Fruit fly (Drosophila melanogaster) whole organism, embryonic: ENCODE data around the gene robo3.
A peak's percentile ranks its signal among the peaks of the same experiment; 100 is the strongest.

Source experiments
- Asciz ChIP-seq: fragments of 200-800 bp; sonication (Bioruptor generic); optimal IDR thresholded peaks from 2 replicates; lab custom pipeline; 2017; ENCODE audit warnings: missing biosample characterization, mild to moderate bottlenecking, missing genetic modification characterization, missing genetic modification reagents
- Awh ChIP-seq: fragments of 200-800 bp; sonication (Bioruptor generic); IDR thresholded peaks from 2 replicates; pipeline ENCODE4, ENCODE4 v1.3.6; 2022; ENCODE audit warnings: missing biosample characterization, missing genetic modification characterization
- CG1024 ChIP-seq: fragments of 200-800 bp; sonication (Bioruptor generic); IDR thresholded peaks from 2 replicates; pipeline ENCODE4 v1.3.6; 2022; ENCODE audit warnings: missing biosample characterization, missing genetic modification characterization
- CG11504 ChIP-seq: fragments of 200-800 bp; sonication (Bioruptor generic); optimal IDR thresholded peaks from 3 replicates; lab custom pipeline; 2019; ENCODE audit warnings: missing biosample characterization, mild to moderate bottlenecking, missing genetic modification characterization, moderate library complexity
- CG12769 ChIP-seq: fragments of 200-800 bp; sonication (Bioruptor generic); optimal IDR thresholded peaks from 2 replicates; lab custom pipeline; 2019; ENCODE audit warnings: missing biosample characterization, mild to moderate bottlenecking, missing genetic modification characterization, moderate library complexity
- CG14860 ChIP-seq: fragments of 200-800 bp; sonication (Bioruptor generic); IDR thresholded peaks from 3 replicates; pipeline ENCODE4 v1.3.6; 2022; ENCODE audit warnings: missing biosample characterization, missing genetic modification characterization; ENCODE audit not compliant: partially characterized antibody
- CG18011 ChIP-seq: fragments of 200-800 bp; sonication (Bioruptor generic); optimal IDR thresholded peaks from 2 replicates; lab custom pipeline; 2017; ENCODE audit warnings: missing biosample characterization, missing genetic modification characterization, mild to moderate bottlenecking, moderate library complexity, missing genotype
- CG2120 ChIP-seq: fragments of 200-800 bp; sonication (Bioruptor generic); optimal IDR thresholded peaks from 3 replicates; lab custom pipeline; 2016; ENCODE audit warnings: missing biosample characterization, missing genetic modification characterization
- CG30403 ChIP-seq: fragments of 200-800 bp; sonication (Bioruptor generic); optimal IDR thresholded peaks from 3 replicates; lab custom pipeline; 2016; ENCODE audit warnings: missing biosample characterization, missing genetic modification characterization
- CG3065 ChIP-seq: fragments of 200-800 bp; sonication (Bioruptor generic); optimal IDR thresholded peaks from 2 replicates; lab custom pipeline; 2016; ENCODE audit warnings: missing biosample characterization, missing genetic modification characterization
- CG31224 ChIP-seq: fragments of 200-800 bp; sonication (Bioruptor generic); IDR thresholded peaks from 2 replicates; pipeline ENCODE4 v1.3.6; 2022; ENCODE audit warnings: missing biosample characterization, missing genetic modification characterization
- CG31441 ChIP-seq: fragments of 200-800 bp; sonication (Bioruptor generic); IDR thresholded peaks from 2 replicates; pipeline ENCODE4 v1.3.6; 2022; ENCODE audit warnings: missing biosample characterization, missing genetic modification characterization
- CG32772 ChIP-seq: fragments of 200-800 bp; sonication (Bioruptor generic); IDR thresholded peaks from 2 replicates; pipeline ENCODE4 v1.3.6; 2022; ENCODE audit warnings: missing biosample characterization, missing genetic modification characterization
- CG4328 ChIP-seq: fragments of 200-800 bp; sonication (Bioruptor generic); optimal IDR thresholded peaks from 3 replicates; lab custom pipeline; 2017; ENCODE audit warnings: missing biosample characterization, missing genetic modification reagents, missing genetic modification characterization
- CG5180 ChIP-seq: fragments of 200-800 bp; sonication (Bioruptor generic); optimal IDR thresholded peaks from 3 replicates; lab custom pipeline; 2017; ENCODE audit warnings: missing biosample characterization, missing genetic modification characterization, mild to moderate bottlenecking, moderate library complexity, missing genetic modification reagents
- CG6689 ChIP-seq: fragments of 200-800 bp; sonication (Bioruptor generic); IDR thresholded peaks from 2 replicates; pipeline ENCODE4 v1.3.6; 2022; ENCODE audit warnings: missing biosample characterization, missing genetic modification characterization
- CG7963 ChIP-seq: fragments of 200-800 bp; sonication (Bioruptor generic); IDR thresholded peaks from 3 replicates; pipeline ENCODE4 v1.3.6; 2022; ENCODE audit warnings: missing biosample characterization, missing genetic modification characterization; ENCODE audit not compliant: partially characterized antibody
- CG8944 ChIP-seq: fragments of 200-800 bp; sonication (Bioruptor generic); optimal IDR thresholded peaks from 3 replicates; lab custom pipeline; 2016; ENCODE audit warnings: missing biosample characterization, missing genetic modification characterization
- CG9876 ChIP-seq: fragments of 200-800 bp; sonication (Bioruptor generic); optimal IDR thresholded peaks from 2 replicates; lab custom pipeline; 2016; ENCODE audit warnings: missing biosample characterization, missing genetic modification characterization
- Drgx ChIP-seq: fragments of 200-800 bp; sonication (Bioruptor generic); IDR thresholded peaks from 2 replicates; pipeline ENCODE4 v1.3.6; 2022; ENCODE audit warnings: missing biosample characterization, missing genetic modification characterization
- H15 ChIP-seq: fragments of 200-800 bp; sonication (Bioruptor generic); IDR thresholded peaks from 3 replicates; pipeline ENCODE4 v1.3.6; 2022; ENCODE audit warnings: missing biosample characterization, missing genetic modification characterization
- Hr51 ChIP-seq, 2 experiments: fragments of 200-800 bp; sonication (Bioruptor generic); optimal IDR thresholded peaks; 2 replicates in 1 of 2; 3 replicates in 1 of 2; lab custom pipeline; 2016 to 2018; ENCODE audit warnings: missing biosample characterization in 2 of 2, missing genetic modification characterization in 2 of 2, mild to moderate bottlenecking in 1 of 2, moderate library complexity in 1 of 2
- Hsf ChIP-seq: fragments of 200-800 bp; sonication (Bioruptor generic); optimal IDR thresholded peaks from 3 replicates; lab custom pipeline; 2016; ENCODE audit warnings: missing biosample characterization, missing genetic modification characterization
- Lim3 ChIP-seq: fragments of 200-800 bp; sonication (Bioruptor generic); IDR thresholded peaks from 2 replicates; pipeline ENCODE4 v1.3.6; 2022; ENCODE audit warnings: missing biosample characterization, missing genetic modification characterization
- Meics ChIP-seq: fragments of 200-800 bp; sonication (Bioruptor generic); optimal IDR thresholded peaks from 2 replicates; lab custom pipeline; 2017; ENCODE audit warnings: missing biosample characterization, mild to moderate bottlenecking, missing genetic modification characterization
- Neu2 ChIP-seq: fragments of 200-800 bp; sonication (Bioruptor generic); optimal IDR thresholded peaks from 3 replicates; lab custom pipeline; 2016; ENCODE audit warnings: missing biosample characterization, missing genetic modification characterization, borderline replicate concordance
- Sry-β ChIP-seq: fragments of 200-800 bp; sonication (Bioruptor generic); optimal IDR thresholded peaks from 2 replicates; lab custom pipeline; 2018; ENCODE audit warnings: missing biosample characterization, mild to moderate bottlenecking, missing genetic modification characterization, moderate library complexity
- Sry-δ ChIP-seq: fragments of 200-800 bp; sonication (Bioruptor generic); optimal IDR thresholded peaks from 2 replicates; lab custom pipeline; 2016; ENCODE audit warnings: missing biosample characterization, missing genetic modification characterization
- al ChIP-seq: fragments of 200-800 bp; sonication (Bioruptor generic); IDR thresholded peaks from 2 replicates; pipeline ENCODE4 v1.3.6; 2022; ENCODE audit warnings: missing biosample characterization, missing genetic modification characterization
- bbx ChIP-seq: fragments of 200-800 bp; sonication (Bioruptor generic); IDR thresholded peaks from 2 replicates; pipeline ENCODE4 v1.3.6; 2022; ENCODE audit warnings: missing biosample characterization, missing genetic modification characterization; ENCODE audit not compliant: partially characterized antibody
- br ChIP-seq: fragments of >200 bp; optimal IDR thresholded peaks from 2 replicates; lab custom pipeline; 2017
- cato ChIP-seq: fragments of 200-800 bp; sonication (Bioruptor generic); optimal IDR thresholded peaks from 2 replicates; lab custom pipeline; 2016; ENCODE audit warnings: missing biosample characterization, missing genetic modification characterization, borderline replicate concordance
- chm ChIP-seq: fragments of 200-800 bp; sonication (Bioruptor generic); IDR thresholded peaks from 2 replicates; pipeline ENCODE4 v1.3.6; 2022; ENCODE audit warnings: missing biosample characterization, missing genetic modification characterization
- corto ChIP-seq: fragments of 200-800 bp; sonication (Bioruptor generic); optimal IDR thresholded peaks from 2 replicates; lab custom pipeline; 2016; ENCODE audit warnings: missing biosample characterization, mild to moderate bottlenecking, missing genetic modification characterization, moderate library complexity
- gcm ChIP-seq: fragments of 200-800 bp; sonication (Bioruptor generic); optimal IDR thresholded peaks from 2 replicates; lab custom pipeline; 2019; ENCODE audit warnings: missing biosample characterization, mild to moderate bottlenecking, missing genetic modification characterization, moderate library complexity
- gt ChIP-seq: fragments of 200-800 bp; sonication (Bioruptor generic); IDR thresholded peaks from 2 replicates; pipeline ENCODE4 v1.3.6; 2022; ENCODE audit warnings: missing biosample characterization, missing genetic modification characterization
- h ChIP-seq: fragments of >200 bp; optimal IDR thresholded peaks from 2 replicates; lab custom pipeline; 2017
- kah ChIP-seq: fragments of 200-800 bp; sonication (Bioruptor generic); optimal IDR thresholded peaks from 2 replicates; lab custom pipeline; 2018; ENCODE audit warnings: missing biosample characterization, mild to moderate bottlenecking, missing genetic modification characterization
- klu ChIP-seq: fragments of 200-800 bp; sonication (Bioruptor generic); IDR thresholded peaks from 2 replicates; pipeline ENCODE4 v1.3.6; 2022; ENCODE audit warnings: missing biosample characterization, missing genetic modification characterization
- lola ChIP-seq, 3 experiments: fragments of >200 bp in 2 of 3; fragments of 200-800 bp in 1 of 3; sonication (Bioruptor generic) in 1 of 3; optimal IDR thresholded peaks; 2 replicates each; lab custom pipeline; 2017 to 2019; ENCODE audit warnings: missing biosample characterization in 3 of 3, missing genetic modification characterization in 3 of 3, mild to moderate bottlenecking in 1 of 3, moderate library complexity in 1 of 3
- nom ChIP-seq: fragments of 200-800 bp; sonication (Bioruptor generic); optimal IDR thresholded peaks from 2 replicates; lab custom pipeline; 2017; ENCODE audit warnings: missing biosample characterization, missing genetic modification characterization, mild to moderate bottlenecking, moderate library complexity, missing genetic modification reagents
- oc ChIP-seq: fragments of 200-800 bp; sonication (Bioruptor generic); optimal IDR thresholded peaks from 2 replicates; lab custom pipeline; 2018; ENCODE audit warnings: missing biosample characterization, mild to moderate bottlenecking, missing genetic modification characterization, moderate library complexity
- run ChIP-seq: fragments of 200-800 bp; sonication (Bioruptor generic); optimal IDR thresholded peaks from 3 replicates; lab custom pipeline; 2018; ENCODE audit warnings: missing biosample characterization, mild to moderate bottlenecking, missing genetic modification characterization
- schlank ChIP-seq: fragments of 200-800 bp; sonication (Bioruptor generic); optimal IDR thresholded peaks from 2 replicates; lab custom pipeline; 2018; ENCODE audit warnings: missing biosample characterization, mild to moderate bottlenecking, missing genetic modification characterization
- shn ChIP-seq: fragments of 200-800 bp; sonication (Bioruptor generic); optimal IDR thresholded peaks from 3 replicates; lab custom pipeline; 2016; ENCODE audit warnings: missing biosample characterization, missing genetic modification characterization
- sim ChIP-seq: fragments of 200-800 bp; sonication (Bioruptor generic); IDR thresholded peaks from 2 replicates; pipeline ENCODE4 v1.3.6; 2022; ENCODE audit warnings: missing biosample characterization, missing genetic modification characterization
- slou ChIP-seq: fragments of 200-800 bp; sonication (Bioruptor generic); optimal IDR thresholded peaks from 3 replicates; lab custom pipeline; 2016; ENCODE audit warnings: missing biosample characterization, missing genetic modification characterization
- sr ChIP-seq: fragments of 200-800 bp; sonication (Bioruptor generic); IDR thresholded peaks from 3 replicates; pipeline ENCODE4 v1.3.6; 2022; ENCODE audit warnings: missing biosample characterization, missing genetic modification characterization
- tin ChIP-seq: fragments of 200-800 bp; sonication (Bioruptor generic); optimal IDR thresholded peaks from 3 replicates; lab custom pipeline; 2016; ENCODE audit warnings: missing biosample characterization, missing genetic modification characterization
- tio ChIP-seq: fragments of 200-800 bp; sonication (Bioruptor generic); optimal IDR thresholded peaks from 2 replicates; lab custom pipeline; 2017; ENCODE audit warnings: missing biosample characterization, missing genetic modification characterization, inconsistent platforms
- trh ChIP-seq: fragments of 200-800 bp; sonication (Bioruptor generic); optimal IDR thresholded peaks from 2 replicates; lab custom pipeline; 2016; ENCODE audit warnings: missing biosample characterization, missing genetic modification characterization
- zen ChIP-seq: fragments of 200-800 bp; sonication (Bioruptor generic); optimal IDR thresholded peaks from 3 replicates; lab custom pipeline; 2018; ENCODE audit warnings: missing biosample characterization, mild to moderate bottlenecking, missing genetic modification characterization, moderate library complexity

The robo3 gene

DNA sequence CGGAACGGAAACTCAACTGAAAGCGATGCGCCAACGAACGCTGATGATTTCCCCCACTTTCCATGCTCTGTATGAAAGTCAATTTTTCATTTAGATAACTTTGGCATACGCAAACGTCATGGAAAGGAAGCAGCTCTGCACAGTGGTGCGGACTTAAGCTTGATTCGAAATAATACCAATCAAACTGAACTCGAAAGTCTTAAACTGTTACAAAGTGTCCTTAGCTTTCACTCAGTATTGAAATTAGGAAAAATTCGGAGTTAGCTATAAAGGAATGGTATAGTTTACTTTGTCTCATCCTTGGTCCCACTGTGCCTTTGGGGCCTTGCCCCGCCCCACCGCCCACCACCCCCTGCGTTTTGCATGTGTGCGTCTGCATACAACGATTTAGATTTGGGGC is 48.8 kb upstream of the robo3 start (continued):
- TF ChIP-seq Neu2 (GFP tag; lab: Kevin White, UChicago) (no peak), sr (GFP tag; lab: Robert Waterston, UW) (no peak), slou (GFP tag; lab: Kevin White, UChicago) (peak; percentile 4), zen (tag; lab: Kevin White, UChicago) (no peak), Awh (0 out of 2 replicates have a peak, but pooled peaks have one; percentile 56), br (lab: Kevin White, UChicago) (no peak), CG12769 (peak; percentile 80), CG11504 (tag; lab: Kevin White, UChicago) (peak; percentile 61), CG1024 (GFP tag; lab: Robert Waterston, UW) (no peak), CG6689 (GFP tag; lab: Robert Waterston, UW) (peak; percentile 33), CG31441 (GFP tag; lab: Robert Waterston, UW) (peak; percentile 30; the same call in 1 of the 2 replicates), Hr51 (GFP tag; optimal IDR thresholded peaks at IDR 0.05; lab: Kevin White, UChicago) (peak in 1 of 2 experiments; percentile 49), CG3065 (no peak), nom (GFP tag; lab: Kevin White, UChicago) (no peak), h (lab: Kevin White, UChicago) (no peak), CG30403 (GFP tag; lab: Kevin White, UChicago) (peak; percentile 31), run (tag; lab: Kevin White, UChicago) (no peak), CG2120 (GFP tag; lab: Kevin White, UChicago) (peak; percentile 80), CG7963 (GFP tag; lab: Robert Waterston, UW) (no peak), kah (no peak), Asciz (GFP tag; lab: Kevin White, UChicago) (no peak), shn (no peak), H15 (GFP tag; lab: Robert Waterston, UW) (peak; percentile 63; the same call in 1 of the 3 replicates), Hsf (GFP tag; lab: Kevin White, UChicago) (peak; percentile 34), CG5180 (GFP tag; lab: Kevin White, UChicago) (no peak), chm (GFP tag; lab: Robert Waterston, UW) (no peak), CG14860 (GFP tag; lab: Robert Waterston, UW) (no peak), schlank (tag; lab: Kevin White, UChicago) (no peak), CG32772 (GFP tag; lab: Robert Waterston, UW) (peak; percentile 52), tin (GFP tag; lab: Kevin White, UChicago) (no peak), CG18011 (GFP tag; lab: Kevin White, UChicago) (no peak), Sry-β (GFP tag; lab: Kevin White, UChicago) (no peak), CG4328 (GFP tag; lab: Kevin White, UChicago) (no peak), Drgx (no peak), bbx (GFP tag; lab: Robert Waterston, UW) (no peak), klu (GFP tag; lab: Robert Waterston, UW) (no peak), gcm (peak; percentile 29), Lim3 (no peak), CG8944 (GFP tag; lab: Kevin White, UChicago) (peak; percentile 27), Sry-δ (GFP tag; lab: Kevin White, UChicago) (no peak), tio (GFP tag; lab: Kevin White, UChicago) (peak; percentile 39), lola (GFP tag; optimal IDR thresholded peaks at IDR 0.05; lab: Kevin White, UChicago) (no peak), Meics (GFP tag; lab: Kevin White, UChicago) (peak; percentile 55), corto (no peak), sim (GFP tag; lab: Robert Waterston, UW) (no peak), trh (GFP tag; lab: Kevin White, UChicago) (no peak), al (GFP tag; lab: Robert Waterston, UW) (no peak), cato (GFP tag; lab: Kevin White, UChicago) (no peak), CG9876 (GFP tag; lab: Kevin White, UChicago) (no peak), oc (tag; lab: Kevin White, UChicago) (no peak), gt (GFP tag; lab: Robert Waterston, UW) (no peak), CG31224 (GFP tag; lab: Robert Waterston, UW) (peak; percentile 48; the same call in 1 of the 2 replicates)
